Fruit fly (Drosophila melanogaster): ENCODE data around the gene ftz-f1.

Gene ftz-f1

DNA sequence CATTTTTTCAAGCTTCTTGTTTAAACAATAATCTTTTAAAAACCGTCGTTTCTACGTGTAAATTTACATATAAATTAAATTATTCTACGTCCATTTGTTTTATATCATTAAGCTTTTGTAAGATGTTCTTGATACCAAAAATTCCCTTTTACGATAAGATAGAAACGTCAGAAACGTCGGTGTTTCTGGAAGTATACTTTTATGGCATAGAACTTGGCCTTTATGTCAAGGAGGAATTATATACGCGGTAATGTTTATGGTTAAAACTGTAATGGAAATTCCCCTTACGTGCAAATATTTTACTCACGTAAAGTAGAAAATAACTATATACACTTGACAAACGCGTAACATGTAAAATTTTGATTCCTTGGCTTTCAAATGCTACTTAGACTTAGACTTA lies 57.4 kb downstream of the ftz-f1 start:
- TF ChIP-seq insv (optimal IDR thresholded peaks at IDR 0.05) (no peak), psq (optimal IDR thresholded peaks at IDR 0.05) (no peak), Myc (optimal IDR thresholded peaks at IDR 0.05) (no peak), ttk (optimal IDR thresholded peaks at IDR 0.05) (no peak), h (optimal IDR thresholded peaks at IDR 0.05) (no peak), Sin3A (optimal IDR thresholded peaks at IDR 0.05) (no peak)

DNA sequence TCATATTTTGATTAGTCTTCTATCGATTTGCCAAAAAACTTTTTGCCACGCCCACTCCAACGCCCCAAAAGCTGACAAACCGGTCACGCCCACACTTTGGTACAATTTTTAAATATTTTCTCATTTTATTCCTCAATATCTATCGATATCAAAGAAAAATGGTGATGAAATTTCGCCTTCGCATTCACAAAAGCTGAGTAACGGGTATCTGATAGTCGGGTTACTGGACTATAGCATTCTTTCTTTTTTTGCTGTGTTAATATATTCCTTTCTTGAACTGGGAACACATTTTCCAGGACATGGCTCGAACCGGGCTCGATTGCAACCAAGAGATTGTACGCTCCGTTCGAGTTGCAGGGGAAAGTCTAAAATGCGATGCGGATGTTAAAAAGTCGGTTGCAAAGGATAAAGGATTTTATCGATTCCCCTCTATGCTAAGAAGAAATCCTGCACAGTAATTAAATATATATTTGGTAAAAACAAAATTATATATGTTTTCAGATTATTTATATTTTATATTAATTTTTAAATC lies 58.1 kb downstream of the ftz-f1 start:
- TF ChIP-seq ttk (optimal IDR thresholded peaks at IDR 0.05) (no peak), Sin3A (optimal IDR thresholded peaks at IDR 0.05) (no peak), Myc (optimal IDR thresholded peaks at IDR 0.05) (no peak), h (optimal IDR thresholded peaks at IDR 0.05) (no peak), psq (optimal IDR thresholded peaks at IDR 0.05) (no peak), insv (optimal IDR thresholded peaks at IDR 0.05) (no peak)

DNA sequence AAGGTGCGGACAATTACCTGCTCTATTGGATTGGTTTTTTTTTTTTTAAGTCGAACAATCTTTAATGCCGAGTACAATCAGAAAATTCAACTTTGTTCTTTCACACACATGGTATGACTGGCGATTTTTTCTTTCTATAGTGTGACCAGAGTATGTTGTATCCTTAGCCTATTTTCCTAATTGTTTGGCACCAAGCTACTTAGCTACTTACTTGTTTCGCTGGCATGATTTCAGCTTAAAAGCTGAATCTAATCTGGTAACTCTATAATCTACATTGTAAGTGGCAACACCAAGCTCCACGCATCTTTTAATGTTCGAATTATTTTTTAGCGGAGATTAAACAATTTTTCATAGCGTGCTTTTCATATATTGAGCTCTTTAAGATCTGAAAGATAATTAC lies 77.9 kb downstream of the ftz-f1 start, which contains the start of gene CG12477:
TSS of gene CG12477 (minus strand) at position 101 of the 400 bp plus-strand sequence.
- TF ChIP-seq Myc (optimal IDR thresholded peaks at IDR 0.05) (no peak), Sin3A (optimal IDR thresholded peaks at IDR 0.05) (no peak), ttk (optimal IDR thresholded peaks at IDR 0.05) (no peak), psq (optimal IDR thresholded peaks at IDR 0.05) (no peak), insv (optimal IDR thresholded peaks at IDR 0.05) (no peak), h (optimal IDR thresholded peaks at IDR 0.05) (no peak)
